Worm (Caenorhabditis elegans) whole organism, L4 larva: ENCODE results near the gene ulp-1.

Source experiments
- D1046.2 ChIP-seq: fragments of 200-800 bp; sonication (Bioruptor generic); IDR thresholded peaks from 2 replicates; pipeline ENCODE4 v1.3.6; 2022; ENCODE audit warnings: missing genetic modification characterization, missing compliant biosample characterization
- F26F4.8 ChIP-seq: fragments of 200-800 bp; sonication (Bioruptor generic); conservative IDR thresholded peaks from 2 replicates; pipeline ENCODE4 v1.3.6; 2022; ENCODE audit warnings: missing genetic modification characterization, missing compliant biosample characterization
- F37D6.2 ChIP-seq: sonication (generic microtip); optimal IDR thresholded peaks from 2 replicates; lab custom pipeline; 2016; ENCODE audit warnings: mild to moderate bottlenecking, missing genetic modification characterization, missing compliant biosample characterization
- F44E2.7 ChIP-seq: fragments of 200-800 bp; sonication (Bioruptor generic); IDR thresholded peaks from 2 replicates; pipeline ENCODE4 v2.1.2; 2022; ENCODE audit warnings: missing genetic modification characterization, missing compliant biosample characterization
- F49E8.2 ChIP-seq: sonication (generic microtip); optimal IDR thresholded peaks from 2 replicates; lab custom pipeline; 2016; ENCODE audit warnings: missing compliant biosample characterization, mild to moderate bottlenecking, missing genetic modification characterization, borderline replicate concordance
- T20F7.1 ChIP-seq: fragments of 200-800 bp; sonication (Bioruptor generic); optimal IDR thresholded peaks from 2 replicates; lab custom pipeline; 2018; ENCODE audit warnings: mild to moderate bottlenecking, missing genetic modification characterization, missing compliant biosample characterization
- T26A8.4 ChIP-seq: fragments of 200-800 bp; sonication (Bioruptor generic); IDR thresholded peaks from 2 replicates; pipeline ENCODE4 v1.3.6; 2022; ENCODE audit warnings: missing genetic modification characterization, missing compliant biosample characterization
- Y105C5A.15 ChIP-seq: fragments of 200-800 bp; sonication (Bioruptor generic); IDR thresholded peaks from 2 replicates; pipeline ENCODE4 v1.3.6; 2022; ENCODE audit warnings: missing genetic modification characterization, missing compliant biosample characterization
- Y48G9A.11 ChIP-seq: fragments of 200-800 bp; sonication (Bioruptor generic); IDR thresholded peaks from 2 replicates; pipeline ENCODE4 v1.3.6; 2022; ENCODE audit warnings: missing genetic modification reagents, missing genetic modification characterization, missing compliant biosample characterization
- aly-2 ChIP-seq: sonication (generic microtip); optimal IDR thresholded peaks from 2 replicates; lab custom pipeline; 2018; ENCODE audit warnings: missing biosample characterization, missing genetic modification characterization
- attf-4 ChIP-seq: sonication (generic microtip); optimal IDR thresholded peaks from 3 replicates; lab custom pipeline; 2017; ENCODE audit warnings: missing biosample characterization, missing genetic modification characterization
- ctbp-1 ChIP-seq: fragments of 200-800 bp; sonication (Bioruptor generic); IDR thresholded peaks from 2 replicates; pipeline ENCODE4 v1.3.6; 2022; ENCODE audit warnings: missing genetic modification reagents, missing genetic modification characterization, missing compliant biosample characterization
- daf-16 ChIP-seq, 3 experiments: sonication (generic microtip); optimal IDR thresholded peaks; 2 replicates each; lab custom pipeline; 2016 to 2017; ENCODE audit warnings: missing genetic modification characterization in 3 of 3, missing genetic modification reagents in 3 of 3, mild to moderate bottlenecking in 2 of 3, missing compliant biosample characterization in 2 of 3, missing biosample characterization in 1 of 3, moderate library complexity in 1 of 3
- daf-8 ChIP-seq: fragments of 200-800 bp; sonication (Bioruptor generic); IDR thresholded peaks from 2 replicates; pipeline ENCODE4 v1.3.6; 2022; ENCODE audit warnings: missing genetic modification characterization, missing compliant biosample characterization
- dmd-9 ChIP-seq: fragments of 200-800 bp; sonication (Bioruptor generic); IDR thresholded peaks from 2 replicates; pipeline ENCODE4 v1.3.6; 2022; ENCODE audit warnings: missing genetic modification reagents, missing genetic modification characterization, missing compliant biosample characterization
- egl-27 ChIP-seq: sonication (generic microtip); optimal IDR thresholded peaks from 3 replicates; lab custom pipeline; 2017; ENCODE audit warnings: missing biosample characterization, missing genetic modification reagents, missing genetic modification characterization
- fos-1 ChIP-seq: fragments of 150-350 bp; optimal IDR thresholded peaks from 2 replicates; lab custom pipeline; 2014; ENCODE audit warnings: missing biosample characterization, missing genetic modification characterization
- gei-8 ChIP-seq: fragments of 200-800 bp; sonication (Bioruptor generic); optimal IDR thresholded peaks from 2 replicates; lab custom pipeline; 2018; ENCODE audit warnings: mild to moderate bottlenecking, missing genetic modification characterization, missing compliant biosample characterization
- hif-1 ChIP-seq, 2 experiments: sonication (generic microtip); optimal IDR thresholded peaks; 2 replicates each; lab custom pipeline; 2016 to 2017; ENCODE audit warnings: missing compliant biosample characterization in 2 of 2, missing genetic modification characterization in 2 of 2, missing genetic modification reagents in 2 of 2, missing genotype in 2 of 2, mild to moderate bottlenecking in 1 of 2
- jun-1 ChIP-seq: fragments of 150-350 bp; optimal IDR thresholded peaks from 2 replicates; lab custom pipeline; 2014; ENCODE audit warnings: missing biosample characterization, missing genetic modification reagents, missing genetic modification characterization
- lin-1 ChIP-seq: fragments of 200-800 bp; sonication (Bioruptor generic); IDR thresholded peaks from 2 replicates; pipeline ENCODE4 v1.3.6; 2022; ENCODE audit warnings: missing genetic modification reagents, missing genetic modification characterization, missing compliant biosample characterization
- lin-15B ChIP-seq: fragments of 150-350 bp; sonication (generic microtip); optimal IDR thresholded peaks from 3 replicates; lab custom pipeline; 2014; ENCODE audit warnings: missing biosample characterization, missing genetic modification characterization
- lin-29 ChIP-seq: fragments of 200-800 bp; sonication (Bioruptor generic); IDR thresholded peaks from 2 replicates; pipeline ENCODE4 v1.3.6; 2022; ENCODE audit warnings: missing genetic modification reagents, missing genetic modification characterization, missing compliant biosample characterization
- lin-39 ChIP-seq: fragments of 150-350 bp; optimal IDR thresholded peaks from 2 replicates; lab custom pipeline; 2014; ENCODE audit warnings: missing biosample characterization, missing genetic modification reagents, missing genetic modification characterization
- lir-3 ChIP-seq: sonication (generic microtip); optimal IDR thresholded peaks from 2 replicates; lab custom pipeline; 2016; ENCODE audit warnings: mild to moderate bottlenecking, missing genetic modification characterization, missing compliant biosample characterization
- madf-5 ChIP-seq, 2 experiments: fragments of 200-800 bp; sonication (Bioruptor generic); IDR thresholded peaks; 2 replicates each; pipeline ENCODE4 v1.3.6; 2022; ENCODE audit warnings: missing compliant biosample characterization in 2 of 2, missing genetic modification characterization in 2 of 2
- madf-9 ChIP-seq: fragments of 200-800 bp; sonication (Bioruptor generic); conservative IDR thresholded peaks from 2 replicates; pipeline ENCODE4 v1.3.6; 2022; ENCODE audit warnings: missing genetic modification reagents, missing genetic modification characterization, missing compliant biosample characterization
- mdl-1 ChIP-seq, 2 experiments: fragments of 150-350 bp in 1 of 2; sonication (generic microtip) in 1 of 2; optimal IDR thresholded peaks; 2 replicates each; lab custom pipeline; 2014 to 2017; ENCODE audit warnings: missing biosample characterization in 2 of 2, missing genetic modification characterization in 2 of 2
- mdt-29 ChIP-seq: fragments of 200-800 bp; sonication (Bioruptor generic); IDR thresholded peaks from 2 replicates; pipeline ENCODE4 v1.3.6; 2022; ENCODE audit warnings: missing genetic modification reagents, missing genetic modification characterization, missing compliant biosample characterization
- mes-2 ChIP-seq: sonication (generic microtip); optimal IDR thresholded peaks from 2 replicates; lab custom pipeline; 2016; ENCODE audit warnings: missing genotype, mild to moderate bottlenecking, missing genetic modification characterization, missing compliant biosample characterization; ENCODE audit not compliant: poor library complexity, severe bottlenecking
- mxl-3 ChIP-seq: fragments of 200-800 bp; sonication (Bioruptor generic); optimal IDR thresholded peaks from 2 replicates; lab custom pipeline; 2018; ENCODE audit warnings: mild to moderate bottlenecking, missing genetic modification characterization, missing compliant biosample characterization
- nhr-10 ChIP-seq: fragments of 150-350 bp; optimal IDR thresholded peaks from 2 replicates; lab custom pipeline; 2014; ENCODE audit warnings: missing biosample characterization, missing genetic modification characterization
- nhr-11 ChIP-seq: fragments of 150-350 bp; optimal IDR thresholded peaks from 2 replicates; lab custom pipeline; 2014; ENCODE audit warnings: missing biosample characterization, missing genetic modification characterization
- nhr-41 ChIP-seq: fragments of 200-800 bp; sonication (Bioruptor generic); IDR thresholded peaks from 2 replicates; pipeline ENCODE4 v1.3.6; 2022; ENCODE audit warnings: missing genetic modification reagents, missing genetic modification characterization, missing compliant biosample characterization
- nhr-42 ChIP-seq: fragments of 200-800 bp; sonication (Bioruptor generic); IDR thresholded peaks from 2 replicates; pipeline ENCODE4 v1.3.6; 2022; ENCODE audit warnings: missing genetic modification characterization, missing compliant biosample characterization
- nhr-6 ChIP-seq: fragments of 150-350 bp; optimal IDR thresholded peaks from 2 replicates; lab custom pipeline; 2014; ENCODE audit warnings: missing biosample characterization, missing genetic modification characterization
- pha-4 ChIP-seq, 2 experiments: fragments of 150-350 bp in 1 of 2; fragments of 200-800 bp in 1 of 2; sonication (Bioruptor generic) in 1 of 2; IDR thresholded peaks in 1 of 2; optimal IDR thresholded peaks in 1 of 2; 2 replicates each; pipeline versions ENCODE4 v1.3.6 to Lab custom; 2014 to 2022; ENCODE audit warnings: missing genetic modification characterization in 2 of 2, missing genetic modification reagents in 2 of 2, missing biosample characterization in 1 of 2, missing compliant biosample characterization in 1 of 2
- php-3 ChIP-seq: fragments of 200-800 bp; sonication (Bioruptor generic); IDR thresholded peaks from 2 replicates; pipeline ENCODE4 v1.3.6; 2022; ENCODE audit warnings: missing genetic modification reagents, missing genetic modification characterization, missing compliant biosample characterization
- saeg-2 ChIP-seq: fragments of 200-800 bp; sonication (Bioruptor generic); IDR thresholded peaks from 2 replicates; pipeline ENCODE4 v1.3.6; 2022; ENCODE audit warnings: missing genetic modification reagents, missing genetic modification characterization, missing compliant biosample characterization
- snpc-1.2 ChIP-seq: fragments of 200-800 bp; sonication (Bioruptor generic); IDR thresholded peaks from 2 replicates; pipeline ENCODE4 v1.3.6; 2022; ENCODE audit warnings: missing genetic modification reagents, missing genetic modification characterization, missing compliant biosample characterization
- snpc-4 ChIP-seq: fragments of 150-350 bp; optimal IDR thresholded peaks from 2 replicates; lab custom pipeline; 2014; ENCODE audit warnings: missing biosample characterization, missing genetic modification characterization
- spr-1 ChIP-seq: sonication (generic microtip); optimal IDR thresholded peaks from 2 replicates; lab custom pipeline; 2016; ENCODE audit warnings: mild to moderate bottlenecking, missing genetic modification characterization, missing compliant biosample characterization
- spr-3 ChIP-seq: fragments of 200-800 bp; sonication (Bioruptor generic); optimal IDR thresholded peaks from 2 replicates; lab custom pipeline; 2018; ENCODE audit warnings: mild to moderate bottlenecking, missing genetic modification characterization, missing compliant biosample characterization
- unc-130 ChIP-seq: sonication (generic microtip); optimal IDR thresholded peaks from 2 replicates; lab custom pipeline; 2016; ENCODE audit warnings: missing genetic modification reagents, missing genetic modification characterization, missing compliant biosample characterization
- unc-39 ChIP-seq: sonication (generic microtip); optimal IDR thresholded peaks from 2 replicates; lab custom pipeline; 2017; ENCODE audit warnings: missing biosample characterization, missing genetic modification characterization
- unc-62 ChIP-seq, 3 experiments: fragments of 150-350 bp in 1 of 3; sonication (generic microtip); optimal IDR thresholded peaks in 2 of 3; peaks in 1 of 3; 1 replicate in 1 of 3; 2 replicates in 2 of 3; lab custom pipeline; 2014 to 2017; ENCODE audit warnings: missing biosample characterization in 3 of 3, missing genetic modification characterization in 3 of 3, missing genetic modification reagents in 3 of 3, missing genotype in 1 of 3
- zfp-3 ChIP-seq: fragments of 200-800 bp; sonication (Bioruptor generic); conservative IDR thresholded peaks from 2 replicates; pipeline ENCODE4 v1.3.6; 2022; ENCODE audit warnings: missing genetic modification reagents, missing genetic modification characterization, missing compliant biosample characterization
- ztf-11 ChIP-seq: fragments of 150-350 bp; optimal IDR thresholded peaks from 2 replicates; lab custom pipeline; 2014; ENCODE audit warnings: missing biosample characterization, missing genetic modification characterization

The ulp-1 gene

DNA sequence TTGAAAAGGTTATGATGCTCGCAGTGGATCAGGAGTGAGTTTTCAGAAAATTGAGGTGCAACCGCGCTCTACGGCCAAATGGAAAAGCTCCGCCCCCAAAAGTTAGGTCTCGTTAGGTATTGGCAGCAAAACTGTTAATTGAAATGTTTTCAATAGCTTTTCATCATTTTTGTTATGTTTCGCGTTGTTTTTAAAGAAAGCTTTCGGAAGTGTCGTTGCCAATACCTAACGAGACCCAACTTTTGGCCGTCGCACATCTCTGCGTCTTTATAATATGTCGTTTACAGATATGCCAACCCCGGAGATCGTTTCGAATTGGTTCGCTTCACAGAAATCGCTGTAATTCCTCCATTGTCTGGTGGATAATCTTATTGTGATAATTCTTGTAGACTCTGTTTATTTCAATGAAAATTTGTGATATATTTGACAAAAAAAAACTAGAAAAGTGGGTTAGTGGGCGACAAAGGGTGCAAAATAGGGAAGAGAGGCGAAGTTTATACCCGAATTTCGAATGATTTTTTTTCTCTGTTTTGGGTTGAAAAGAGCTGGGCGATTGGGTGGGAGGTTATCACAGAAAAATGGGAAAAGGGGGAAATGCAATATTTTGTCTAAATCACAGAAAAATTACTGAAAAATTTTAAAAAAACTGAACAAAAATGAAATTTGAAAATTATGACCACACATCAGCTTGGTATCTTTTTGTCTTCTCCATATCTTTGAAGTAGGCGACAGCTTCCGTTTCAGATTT lies 26.9 kb upstream of the ulp-1 start (continued):
- TF ChIP-seq D1046.2 (GFP tag; lab: Robert Waterston, UW): no peak
- no peak for TF ChIP-seq Y105C5A.15
- TF ChIP-seq ztf-11 (tag; lab: Kevin White, UChicago): no peak
- TF ChIP-seq F49E8.2 (tag; lab: Kevin White, UChicago): no peak
- TF ChIP-seq lir-3 (tag; lab: Kevin White, UChicago): no peak
- no peak for TF ChIP-seq mxl-3 (GFP tag; lab: Kevin White, UChicago)
- no peak for TF ChIP-seq nhr-11 (tag; lab: Kevin White, UChicago)
- TF ChIP-seq nhr-41 (GFP tag; lab: Robert Waterston, UW): no peak
- TF ChIP-seq zfp-3 (GFP tag; lab: Robert Waterston, UW): peak; percentile 90
- no peak for TF ChIP-seq madf-5 (GFP tag; IDR thresholded peaks at IDR 0.05; lab: Robert Waterston, UW)
- TF ChIP-seq snpc-4 (tag; lab: Kevin White, UChicago): no peak
- no peak for TF ChIP-seq unc-130 (GFP tag; lab: Kevin White, UChicago)
- TF ChIP-seq aly-2 (tag; lab: Kevin White, UChicago): no peak
- TF ChIP-seq F26F4.8 (GFP tag; lab: Robert Waterston, UW): no peak
- TF ChIP-seq attf-4: no peak
- TF ChIP-seq T26A8.4 (GFP tag; lab: Robert Waterston, UW): peak; percentile 71
- no peak for TF ChIP-seq egl-27 (tag; lab: Kevin White, UChicago)
- no peak for TF ChIP-seq lin-15B (tag; lab: Kevin White, UChicago)
- TF ChIP-seq nhr-10 (tag; lab: Kevin White, UChicago): no peak
- no peak for TF ChIP-seq daf-16 (GFP tag; optimal IDR thresholded peaks at IDR 0.05; lab: Kevin White, UChicago)
- peak; percentile 54 for TF ChIP-seq daf-16 (tag; optimal IDR thresholded peaks at IDR 0.05; lab: Kevin White, UChicago)
- no peak for TF ChIP-seq php-3 (GFP tag; lab: Robert Waterston, UW)
- TF ChIP-seq fos-1 (tag; lab: Kevin White, UChicago): no peak
- TF ChIP-seq nhr-6 (tag; lab: Kevin White, UChicago): peak; percentile 38
- TF ChIP-seq nhr-42: 0 out of 2 replicates have a peak, but pooled peaks have one; percentile 4
- peak in 1 of 2 experiments; percentile 60 for TF ChIP-seq unc-62 (GFP tag; optimal IDR thresholded peaks at IDR 0.05 in 1 of 2; lab: Kevin White, UChicago)
- no peak for TF ChIP-seq unc-62 (tag; optimal IDR thresholded peaks at IDR 0.05; lab: Kevin White, UChicago)
- TF ChIP-seq dmd-9 (GFP tag; lab: Robert Waterston, UW): no peak
- TF ChIP-seq daf-8: no peak
- no peak for TF ChIP-seq hif-1 (tag; optimal IDR thresholded peaks at IDR 0.05; lab: Kevin White, UChicago)
- no peak for TF ChIP-seq lin-39 (tag; lab: Kevin White, UChicago)
- TF ChIP-seq spr-3: no peak
- no peak for TF ChIP-seq spr-1
- TF ChIP-seq jun-1 (tag; lab: Kevin White, UChicago): no peak
- TF ChIP-seq lin-29 (GFP tag; lab: Robert Waterston, UW): no peak
- no peak; the same call in 1 of the 2 replicates for TF ChIP-seq lin-1 (GFP tag; lab: Robert Waterston, UW)
- peak; percentile 34 for TF ChIP-seq gei-8 (GFP tag; lab: Kevin White, UChicago)
- no peak for TF ChIP-seq F37D6.2 (tag; lab: Kevin White, UChicago)
- no peak for TF ChIP-seq mdl-1 (tag; optimal IDR thresholded peaks at IDR 0.05; lab: Kevin White, UChicago)
- no peak for TF ChIP-seq unc-39 (tag; lab: Kevin White, UChicago)
- no peak; the same call in none of the 2 replicates for TF ChIP-seq pha-4 (GFP tag; IDR thresholded peaks at IDR 0.05; lab: Robert Waterston, UW)
- no peak for TF ChIP-seq pha-4 (tag; optimal IDR thresholded peaks at IDR 0.05; lab: Kevin White, UChicago)
- peak; percentile 61 for TF ChIP-seq madf-9 (GFP tag; lab: Robert Waterston, UW)
- no peak for TF ChIP-seq saeg-2 (GFP tag; lab: Robert Waterston, UW)
- TF ChIP-seq Y48G9A.11 (GFP tag; lab: Robert Waterston, UW): 0 out of 2 replicates have a peak, but pooled peaks have one; percentile 30
- TF ChIP-seq mes-2 (tag; lab: Kevin White, UChicago): no peak
- TF ChIP-seq T20F7.1 (GFP tag; lab: Kevin White, UChicago): peak; percentile 7
- TF ChIP-seq F44E2.7: no peak
- TF ChIP-seq mdt-29 (GFP tag; lab: Robert Waterston, UW): no peak; the same call in 1 of the 2 replicates
- TF ChIP-seq ctbp-1 (GFP tag; lab: Robert Waterston, UW): no peak
- TF ChIP-seq snpc-1.2: no peak
